Worm (Caenorhabditis elegans) whole organism, midembryonic: ENCODE measurements around the gene Y38F1A.4.

ENCODE experiments used
- klf-2 ChIP-seq: fragments of 200-800 bp; sonication (Bioruptor generic); conservative IDR thresholded peaks from 2 replicates; pipeline ENCODE4 v1.3.6; 2022; ENCODE audit warnings: missing genetic modification reagents, missing genetic modification characterization, missing compliant biosample characterization
- tab-1 ChIP-seq: fragments of 200-800 bp; sonication (Bioruptor generic); IDR thresholded peaks from 2 replicates; pipeline ENCODE4 v1.3.6; 2022; ENCODE audit warnings: missing genetic modification characterization, missing compliant biosample characterization

DNA sequence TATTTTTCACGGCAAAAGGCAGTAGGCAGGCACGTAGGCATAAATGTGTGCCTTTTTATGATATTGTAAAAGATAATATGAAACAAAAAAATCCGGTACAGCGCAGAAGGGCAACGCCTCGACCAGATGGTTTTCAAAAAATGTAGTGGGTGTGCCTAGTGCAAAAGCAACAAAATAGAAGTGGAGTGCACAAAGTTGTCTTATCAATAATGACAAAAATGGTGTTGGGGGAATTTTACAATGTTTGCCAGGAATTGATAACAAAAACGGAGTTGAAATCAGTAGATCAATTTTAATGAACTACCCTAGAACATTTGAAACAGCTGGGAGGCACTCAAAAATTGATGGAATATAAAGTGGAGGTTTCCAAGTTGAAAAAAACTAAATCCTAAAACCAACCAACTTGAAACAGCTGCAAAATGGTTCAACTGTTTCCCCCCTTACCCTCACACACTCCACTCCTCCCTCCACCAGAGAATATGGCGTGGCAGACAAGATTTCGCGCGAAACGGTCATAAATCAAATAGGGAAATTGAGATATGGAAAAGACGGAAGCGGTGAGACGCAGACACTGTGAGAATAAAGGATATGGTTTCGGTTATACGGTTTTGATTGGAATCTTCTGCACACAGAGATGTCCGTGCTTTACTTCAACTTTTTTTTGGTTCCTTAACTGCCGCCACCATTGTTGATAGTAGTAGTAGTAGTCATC lies 34.8 kb upstream of the Y38F1A.4 start:
- TF ChIP-seq tab-1, result no peak
- no peak for TF ChIP-seq klf-2 (GFP tag; lab: Robert Waterston, UW)
